Fruit fly (Drosophila melanogaster) whole organism, embryonic: ENCODE data around the gene Fatp1.
A peak's percentile ranks its signal among the peaks of the same experiment; 100 is the strongest.

Source experiments
- B-H2 ChIP-seq: fragments of 200-800 bp; sonication (Bioruptor generic); optimal IDR thresholded peaks from 2 replicates; lab custom pipeline; 2018; ENCODE audit warnings: missing biosample characterization, mild to moderate bottlenecking, missing genetic modification characterization
- CG10565 ChIP-seq: fragments of 200-800 bp; sonication (Bioruptor generic); optimal IDR thresholded peaks from 3 replicates; lab custom pipeline; 2016; ENCODE audit warnings: missing biosample characterization, mild to moderate bottlenecking, missing genetic modification characterization
- CG10654 ChIP-seq: fragments of 200-800 bp; sonication (Bioruptor generic); optimal IDR thresholded peaks from 2 replicates; lab custom pipeline; 2016; ENCODE audit warnings: missing biosample characterization, missing genetic modification characterization
- CG14441 ChIP-seq: fragments of 200-800 bp; sonication (Bioruptor generic); IDR thresholded peaks from 2 replicates; pipeline ENCODE4 v1.3.6; 2022; ENCODE audit warnings: missing biosample characterization, missing genetic modification characterization
- CG14965 ChIP-seq: fragments of 200-800 bp; sonication (Bioruptor generic); optimal IDR thresholded peaks from 2 replicates; lab custom pipeline; 2016; ENCODE audit warnings: missing biosample characterization, missing genetic modification characterization, borderline replicate concordance
- CG17568 ChIP-seq: fragments of 200-800 bp; sonication (Bioruptor generic); optimal IDR thresholded peaks from 2 replicates; lab custom pipeline; 2018; ENCODE audit warnings: missing biosample characterization, mild to moderate bottlenecking, missing genetic modification characterization, moderate library complexity
- CG2116 ChIP-seq: fragments of 200-800 bp; sonication (Bioruptor generic); optimal IDR thresholded peaks from 3 replicates; lab custom pipeline; 2018; ENCODE audit warnings: missing biosample characterization, mild to moderate bottlenecking, missing genetic modification characterization
- CG2129 ChIP-seq: fragments of 200-800 bp; sonication (Bioruptor generic); IDR thresholded peaks from 2 replicates; pipeline ENCODE4 v1.3.6; 2022; ENCODE audit warnings: missing biosample characterization, missing genetic modification characterization; ENCODE audit not compliant: partially characterized antibody
- CG2199 ChIP-seq: fragments of 200-800 bp; sonication (Bioruptor generic); IDR thresholded peaks from 3 replicates; pipeline ENCODE4 v1.3.6; 2022; ENCODE audit warnings: missing biosample characterization, missing genetic modification characterization
- CG30403 ChIP-seq: fragments of 200-800 bp; sonication (Bioruptor generic); optimal IDR thresholded peaks from 3 replicates; lab custom pipeline; 2016; ENCODE audit warnings: missing biosample characterization, missing genetic modification characterization
- CG30431 ChIP-seq: fragments of 200-800 bp; sonication (Bioruptor generic); optimal IDR thresholded peaks from 2 replicates; lab custom pipeline; 2017; ENCODE audit warnings: missing biosample characterization, missing genetic modification characterization
- CG3281 ChIP-seq: fragments of 200-800 bp; sonication (Bioruptor generic); optimal IDR thresholded peaks from 3 replicates; lab custom pipeline; 2017; ENCODE audit warnings: missing biosample characterization, mild to moderate bottlenecking, missing genetic modification characterization
- CG3726 ChIP-seq: fragments of 200-800 bp; sonication (Bioruptor generic); IDR thresholded peaks from 3 replicates; pipeline ENCODE4, ENCODE4 v1.3.6; 2022; ENCODE audit warnings: missing biosample characterization, missing genetic modification characterization
- CG4282 ChIP-seq: fragments of 200-800 bp; sonication (Bioruptor generic); optimal IDR thresholded peaks from 2 replicates; lab custom pipeline; 2016; ENCODE audit warnings: missing biosample characterization, missing genetic modification characterization
- CG4360 ChIP-seq: fragments of 200-800 bp; sonication (Bioruptor generic); IDR thresholded peaks from 2 replicates; pipeline ENCODE4 v1.3.6; 2022; ENCODE audit warnings: missing biosample characterization, missing genetic modification characterization
- CG5953 ChIP-seq: fragments of 200-800 bp; sonication (Bioruptor generic); IDR thresholded peaks from 2 replicates; pipeline ENCODE4 v1.3.6; 2022; ENCODE audit warnings: missing biosample characterization, missing genetic modification characterization
- CG6175 ChIP-seq: fragments of 200-800 bp; sonication (Bioruptor generic); IDR thresholded peaks from 3 replicates; pipeline ENCODE4 v1.3.6; 2022; ENCODE audit warnings: missing biosample characterization, missing genetic modification characterization
- CG6254 ChIP-seq: fragments of 200-800 bp; sonication (Bioruptor generic); optimal IDR thresholded peaks from 3 replicates; lab custom pipeline; 2017; ENCODE audit warnings: mild to moderate bottlenecking, missing biosample characterization, missing genetic modification reagents, missing genetic modification characterization
- CG6791 ChIP-seq: fragments of 200-800 bp; sonication (Bioruptor generic); IDR thresholded peaks from 3 replicates; pipeline ENCODE4 v1.3.6; 2022; ENCODE audit warnings: missing biosample characterization, missing genetic modification characterization; ENCODE audit not compliant: partially characterized antibody
- CG8388 ChIP-seq: fragments of 200-800 bp; sonication (Bioruptor generic); optimal IDR thresholded peaks from 2 replicates; lab custom pipeline; 2019; ENCODE audit warnings: missing biosample characterization, mild to moderate bottlenecking, missing genetic modification characterization, moderate library complexity
- CG9932 ChIP-seq: fragments of 200-800 bp; sonication (Bioruptor generic); IDR thresholded peaks from 2 replicates; pipeline ENCODE4 v1.3.6; 2022; ENCODE audit warnings: missing biosample characterization, missing genetic modification characterization
- Dek ChIP-seq: fragments of 200-800 bp; sonication (Bioruptor generic); optimal IDR thresholded peaks from 3 replicates; lab custom pipeline; 2019; ENCODE audit warnings: missing biosample characterization, mild to moderate bottlenecking, missing genetic modification characterization, moderate library complexity
- Doc3 ChIP-seq: fragments of 200-800 bp; sonication (Bioruptor generic); IDR thresholded peaks from 3 replicates; pipeline ENCODE4 v1.3.6; 2022; ENCODE audit warnings: missing biosample characterization, missing genetic modification characterization; ENCODE audit not compliant: partially characterized antibody
- E2f2 ChIP-seq: fragments of 200-800 bp; sonication (Bioruptor generic); IDR thresholded peaks from 2 replicates; pipeline ENCODE4 v1.3.6; 2022; ENCODE audit warnings: missing biosample characterization, missing genetic modification characterization
- Ets65A ChIP-seq: fragments of 200-800 bp; sonication (Bioruptor generic); peaks from one replicate; lab custom pipeline; 2016; ENCODE audit warnings: missing biosample characterization, missing genetic modification characterization
- Ets97D ChIP-seq: fragments of 200-800 bp; sonication (Bioruptor generic); optimal IDR thresholded peaks from 3 replicates; lab custom pipeline; 2016; ENCODE audit warnings: missing biosample characterization, missing genetic modification characterization
- Gsc ChIP-seq: fragments of 200-800 bp; sonication (Bioruptor generic); IDR thresholded peaks from 2 replicates; pipeline ENCODE4 v1.3.6; 2022; ENCODE audit warnings: missing biosample characterization, missing genetic modification characterization
- Lpt ChIP-seq: fragments of >200 bp; optimal IDR thresholded peaks from 2 replicates; lab custom pipeline; 2018; ENCODE audit warnings: missing biosample characterization, missing genetic modification characterization
- NC2α ChIP-seq: fragments of 200-800 bp; sonication (Bioruptor generic); optimal IDR thresholded peaks from 2 replicates; lab custom pipeline; 2016; ENCODE audit warnings: missing biosample characterization, missing genetic modification characterization
- Sox100B ChIP-seq: fragments of 200-800 bp; sonication (Bioruptor generic); optimal IDR thresholded peaks from 3 replicates; lab custom pipeline; 2018; ENCODE audit warnings: missing biosample characterization, mild to moderate bottlenecking, missing genetic modification characterization
- YL-1 ChIP-seq: fragments of 200-800 bp; sonication (Bioruptor generic); optimal IDR thresholded peaks from 3 replicates; lab custom pipeline; 2017; ENCODE audit warnings: missing biosample characterization, mild to moderate bottlenecking, missing genetic modification characterization
- ab ChIP-seq: fragments of 200-800 bp; sonication (Bioruptor generic); optimal IDR thresholded peaks from 2 replicates; lab custom pipeline; 2016; ENCODE audit warnings: missing biosample characterization, missing genetic modification characterization
- aop ChIP-seq: fragments of 200-800 bp; sonication (Bioruptor generic); IDR thresholded peaks from 2 replicates; pipeline ENCODE4 v1.3.6; 2022; ENCODE audit warnings: missing biosample characterization, missing genetic modification characterization
- ase ChIP-seq: fragments of 200-800 bp; sonication (Bioruptor generic); IDR thresholded peaks from 3 replicates; pipeline ENCODE4 v1.3.6; 2022; ENCODE audit warnings: missing biosample characterization, missing genetic modification characterization
- ash1 ChIP-seq: fragments of 200-800 bp; sonication (Bioruptor generic); optimal IDR thresholded peaks from 2 replicates; lab custom pipeline; 2018; ENCODE audit warnings: missing biosample characterization, mild to moderate bottlenecking, missing genetic modification characterization
- br ChIP-seq: fragments of >200 bp; optimal IDR thresholded peaks from 2 replicates; lab custom pipeline; 2017
- cas ChIP-seq: fragments of 200-800 bp; sonication (Bioruptor generic); IDR thresholded peaks from 2 replicates; pipeline ENCODE4 v1.3.6; 2022; ENCODE audit warnings: missing biosample characterization, missing genetic modification characterization
- crp ChIP-seq, 2 experiments: fragments of 200-800 bp; sonication (Bioruptor generic); optimal IDR thresholded peaks; 2 replicates in 1 of 2; 3 replicates in 1 of 2; lab custom pipeline; 2017; ENCODE audit warnings: missing biosample characterization in 2 of 2, missing genetic modification characterization in 2 of 2, mild to moderate bottlenecking in 1 of 2, moderate library complexity in 1 of 2
- en ChIP-seq: fragments of 200-800 bp; sonication (Bioruptor generic); optimal IDR thresholded peaks from 2 replicates; lab custom pipeline; 2016; ENCODE audit warnings: missing biosample characterization, missing genetic modification characterization
- gem ChIP-seq: fragments of 200-800 bp; sonication (Bioruptor generic); optimal IDR thresholded peaks from 2 replicates; lab custom pipeline; 2019; ENCODE audit warnings: missing biosample characterization, mild to moderate bottlenecking, missing genetic modification characterization, moderate library complexity
- hb ChIP-seq: fragments of 200-800 bp; sonication (Bioruptor generic); IDR thresholded peaks from 3 replicates; pipeline ENCODE4 v1.3.6; 2022; ENCODE audit warnings: missing biosample characterization, missing genetic modification characterization; ENCODE audit not compliant: partially characterized antibody
- ind ChIP-seq: fragments of 200-800 bp; sonication (Bioruptor generic); optimal IDR thresholded peaks from 3 replicates; lab custom pipeline; 2016; ENCODE audit warnings: missing biosample characterization, missing genetic modification characterization
- pfk ChIP-seq: fragments of 200-800 bp; sonication (Bioruptor generic); optimal IDR thresholded peaks from 2 replicates; lab custom pipeline; 2018; ENCODE audit warnings: missing biosample characterization, mild to moderate bottlenecking, missing genetic modification characterization, moderate library complexity
- prd ChIP-seq, 3 experiments: fragments of >200 bp in 2 of 3; fragments of 200-800 bp in 1 of 3; sonication (Bioruptor generic) in 1 of 3; optimal IDR thresholded peaks in 2 of 3; IDR thresholded peaks in 1 of 3; 2 replicates in 2 of 3; 3 replicates in 1 of 3; pipeline versions ENCODE4 v1.3.6 to Lab custom; 2017 to 2022; ENCODE audit warnings: missing biosample characterization in 1 of 3, missing genetic modification characterization in 1 of 3
- run ChIP-seq: fragments of 200-800 bp; sonication (Bioruptor generic); optimal IDR thresholded peaks from 3 replicates; lab custom pipeline; 2018; ENCODE audit warnings: missing biosample characterization, mild to moderate bottlenecking, missing genetic modification characterization
- scrt ChIP-seq: fragments of 200-800 bp; sonication (Bioruptor generic); optimal IDR thresholded peaks from 2 replicates; lab custom pipeline; 2018; ENCODE audit warnings: missing biosample characterization, mild to moderate bottlenecking, missing genetic modification characterization, moderate library complexity
- tgo ChIP-seq: fragments of 200-800 bp; sonication (Bioruptor generic); IDR thresholded peaks from 3 replicates; pipeline ENCODE4 v1.3.6; 2022; ENCODE audit warnings: missing biosample characterization, missing genetic modification characterization
- vnd ChIP-seq: fragments of 200-800 bp; sonication (Bioruptor generic); IDR thresholded peaks from 3 replicates; pipeline ENCODE4 v1.3.6; 2022; ENCODE audit warnings: missing biosample characterization, missing genetic modification characterization; ENCODE audit not compliant: partially characterized antibody
- vvl ChIP-seq: fragments of 200-800 bp; sonication (Bioruptor generic); IDR thresholded peaks from 2 replicates; pipeline ENCODE4 v1.3.6; 2022; ENCODE audit warnings: missing biosample characterization, missing genetic modification characterization
- wdn ChIP-seq: fragments of 200-800 bp; sonication (Bioruptor generic); IDR thresholded peaks from 2 replicates; pipeline ENCODE4 v1.3.6; 2022; ENCODE audit warnings: missing biosample characterization, missing genetic modification characterization

Gene Fatp1

DNA sequence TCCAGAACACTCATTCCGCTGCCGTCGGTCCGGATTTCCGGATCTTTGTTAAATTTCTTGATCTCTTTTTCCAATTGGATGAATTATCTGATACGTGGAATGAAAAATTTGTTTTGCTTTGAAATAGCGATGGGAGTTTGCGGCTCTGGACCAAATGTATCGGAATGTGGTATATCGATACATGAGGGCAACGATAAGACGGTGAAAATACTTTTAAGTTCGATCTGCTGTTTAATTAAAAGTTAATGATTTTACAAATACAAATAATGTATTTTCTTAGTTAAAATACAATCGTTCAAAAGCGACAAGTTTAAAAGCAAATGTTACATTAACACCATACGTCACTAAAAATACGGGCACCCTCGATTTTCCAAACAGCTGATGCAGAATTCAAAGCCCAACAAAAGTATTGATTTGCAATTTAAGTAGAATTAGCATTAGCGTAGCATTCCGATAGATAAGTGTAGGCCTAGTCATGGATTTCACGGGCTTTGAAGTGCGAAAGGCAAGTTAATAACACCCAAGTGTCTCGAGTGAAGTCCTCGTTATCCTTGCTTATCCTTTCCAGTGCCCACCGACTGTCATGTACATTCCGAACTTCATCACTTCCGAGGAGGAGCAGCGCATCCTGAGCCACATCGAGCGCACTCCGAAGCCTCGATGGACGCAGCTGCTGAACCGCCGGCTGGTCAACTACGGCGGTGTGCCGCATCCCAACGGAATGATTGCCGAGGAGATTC is 28.4 kb downstream of the Fatp1 start, which contains the start of the genes Cog4 and CG6144 (continued):
- TF ChIP-seq CG30403 (peak; percentile 44), tgo (GFP tag; lab: Robert Waterston, UW) (no peak; the same call in 2 of the 3 replicates), Dek (tag; lab: Kevin White, UChicago) (no peak), br (lab: Kevin White, UChicago) (no peak), Gsc (no peak), ab (GFP tag; lab: Kevin White, UChicago) (no peak), ind (no peak), en (GFP tag; lab: Kevin White, UChicago) (no peak), CG2199 (GFP tag; lab: Robert Waterston, UW) (no peak), CG10654 (GFP tag; lab: Kevin White, UChicago) (no peak), wdn (GFP tag; lab: Robert Waterston, UW) (no peak), CG9932 (GFP tag; lab: Robert Waterston, UW) (peak; percentile 80), prd (optimal IDR thresholded peaks at IDR 0.05; lab: Kevin White, UChicago) (no peak), prd (GFP tag; IDR thresholded peaks at IDR 0.05; lab: Robert Waterston, UW) (peak; percentile 48; the same call in 2 of the 3 replicates), CG8388 (no peak), vvl (GFP tag; lab: Robert Waterston, UW) (peak; percentile 44; the same call in 1 of the 2 replicates), CG3281 (GFP tag; lab: Kevin White, UChicago) (no peak), CG3726 (GFP tag; lab: Robert Waterston, UW) (no peak), CG30431 (GFP tag; lab: Kevin White, UChicago) (no peak), cas (GFP tag; lab: Robert Waterston, UW) (no peak), CG2129 (GFP tag; lab: Robert Waterston, UW) (peak; percentile 63), scrt (GFP tag; lab: Kevin White, UChicago) (no peak), ase (GFP tag; lab: Robert Waterston, UW) (no peak), Ets97D (peak; percentile 29), E2f2 (GFP tag; lab: Robert Waterston, UW) (peak; percentile 52), CG6175 (GFP tag; lab: Robert Waterston, UW) (no peak), CG10565 (GFP tag; lab: Kevin White, UChicago) (no peak), CG4360 (GFP tag; lab: Robert Waterston, UW) (no peak), aop (GFP tag; lab: Robert Waterston, UW) (no peak), vnd (GFP tag; lab: Robert Waterston, UW) (peak; percentile 68), CG14441 (peak; percentile 19; the same call in 1 of the 2 replicates), Lpt (GFP tag; lab: Kevin White, UChicago) (no peak), YL-1 (GFP tag; lab: Kevin White, UChicago) (peak; percentile 56), Doc3 (GFP tag; lab: Robert Waterston, UW) (peak; percentile 77; the same call in 2 of the 3 replicates), pfk (GFP tag; lab: Kevin White, UChicago) (no peak), CG6254 (GFP tag; lab: Kevin White, UChicago) (no peak), Sox100B (GFP tag; lab: Kevin White, UChicago) (no peak), NC2α (GFP tag; lab: Kevin White, UChicago) (no peak), CG2116 (GFP tag; lab: Kevin White, UChicago) (peak; percentile 79), hb (GFP tag; lab: Robert Waterston, UW) (peak; percentile 27; the same call in 2 of the 3 replicates), B-H2 (GFP tag; lab: Kevin White, UChicago) (no peak), CG6791 (GFP tag; lab: Robert Waterston, UW) (peak; percentile 77), Ets65A (GFP tag; lab: Kevin White, UChicago) (no peak), run (tag; lab: Kevin White, UChicago) (no peak), CG14965 (no peak), CG4282 (GFP tag; lab: Kevin White, UChicago) (no peak), crp (GFP tag; optimal IDR thresholded peaks at IDR 0.05; lab: Kevin White, UChicago) (peak; percentile 68 to 95), gem (tag; lab: Kevin White, UChicago) (no peak), CG17568 (GFP tag; lab: Kevin White, UChicago) (no peak), CG5953 (GFP tag; lab: Robert Waterston, UW) (no peak), ash1 (GFP tag; lab: Kevin White, UChicago) (no peak)
